Worm (Caenorhabditis elegans) whole organism, young adult: ENCODE measurements around the gene idpp-7.

Experiments
- B0019.2 ChIP-seq: fragments of 200-800 bp; sonication (Bioruptor generic); conservative IDR thresholded peaks from 2 replicates; pipeline ENCODE4 v1.3.6; 2022; ENCODE audit warnings: missing genetic modification reagents, missing genetic modification characterization, missing compliant biosample characterization
- B0035.1 ChIP-seq: sonication (generic microtip); optimal IDR thresholded peaks from 2 replicates; lab custom pipeline; 2016; ENCODE audit warnings: missing genetic modification characterization, mild to moderate bottlenecking, missing compliant biosample characterization, missing genotype, missing genetic modification reagents
- B0261.1 ChIP-seq: sonication (generic microtip); optimal IDR thresholded peaks from 2 replicates; lab custom pipeline; 2016; ENCODE audit warnings: mild to moderate bottlenecking, missing genetic modification characterization, moderate library complexity, missing compliant biosample characterization
- F10E7.11 ChIP-seq: sonication (generic microtip); optimal IDR thresholded peaks from 2 replicates; lab custom pipeline; 2017; ENCODE audit warnings: mild to moderate bottlenecking, missing genetic modification characterization, moderate library complexity, missing compliant biosample characterization
- F22D6.2 ChIP-seq: sonication (generic microtip); optimal IDR thresholded peaks from 2 replicates; lab custom pipeline; 2016; ENCODE audit warnings: mild to moderate bottlenecking, missing genetic modification characterization, missing compliant biosample characterization
- F33H1.4 ChIP-seq: fragments of 200-800 bp; sonication (Bioruptor generic); IDR thresholded peaks from 2 replicates; pipeline ENCODE4 v1.3.6; 2022; ENCODE audit warnings: missing genetic modification reagents, missing genetic modification characterization, missing compliant biosample characterization
- F55B11.4 ChIP-seq: sonication (generic microtip); optimal IDR thresholded peaks from 2 replicates; lab custom pipeline; 2016; ENCODE audit warnings: missing compliant biosample characterization, missing genetic modification characterization, borderline replicate concordance; ENCODE audit not compliant: insufficient read depth
- F57A8.1 ChIP-seq: fragments of 200-800 bp; sonication (Bioruptor generic); optimal IDR thresholded peaks from 2 replicates; lab custom pipeline; 2018; ENCODE audit warnings: mild to moderate bottlenecking, missing genetic modification characterization, moderate library complexity, missing compliant biosample characterization
- F57C9.4 ChIP-seq: sonication (generic microtip); optimal IDR thresholded peaks from 2 replicates; lab custom pipeline; 2017; ENCODE audit warnings: mild to moderate bottlenecking, missing genetic modification characterization, missing compliant biosample characterization
- athp-1 ChIP-seq: sonication (generic microtip); optimal IDR thresholded peaks from 2 replicates; lab custom pipeline; 2017; ENCODE audit warnings: mild to moderate bottlenecking, missing genetic modification characterization, missing compliant biosample characterization
- attf-5 ChIP-seq: fragments of 200-800 bp; sonication (Bioruptor generic); optimal IDR thresholded peaks from 2 replicates; lab custom pipeline; 2018; ENCODE audit warnings: mild to moderate bottlenecking, missing genetic modification characterization, missing compliant biosample characterization
- ceh-58 ChIP-seq: fragments of 200-800 bp; sonication (Bioruptor generic); IDR thresholded peaks from 2 replicates; pipeline ENCODE4 v1.3.6; 2022; ENCODE audit warnings: missing genetic modification characterization, missing compliant biosample characterization
- dox-1 ChIP-seq: fragments of 200-800 bp; sonication (Bioruptor generic); IDR thresholded peaks from 2 replicates; pipeline ENCODE4 v1.3.6; 2022; ENCODE audit warnings: missing genetic modification reagents, missing genetic modification characterization, missing compliant biosample characterization
- ekl-4 ChIP-seq: fragments of 200-800 bp; sonication (Bioruptor generic); IDR thresholded peaks from 2 replicates; pipeline ENCODE4 v1.3.6; 2022; ENCODE audit warnings: missing genetic modification reagents, missing genetic modification characterization, missing compliant biosample characterization
- gei-17 ChIP-seq: fragments of 200-800 bp; sonication (Bioruptor generic); optimal IDR thresholded peaks from 2 replicates; lab custom pipeline; 2018; ENCODE audit warnings: mild to moderate bottlenecking, missing genetic modification characterization, missing compliant biosample characterization
- hrde-1 ChIP-seq: sonication (generic microtip); optimal IDR thresholded peaks from 2 replicates; lab custom pipeline; 2016; ENCODE audit warnings: missing genetic modification characterization, mild to moderate bottlenecking, missing compliant biosample characterization, moderate library complexity, missing genotype, missing genetic modification reagents, borderline replicate concordance
- lin-40 ChIP-seq: sonication (generic microtip); optimal IDR thresholded peaks from 2 replicates; lab custom pipeline; 2016; ENCODE audit warnings: missing genetic modification characterization, mild to moderate bottlenecking, missing compliant biosample characterization, missing genotype, missing genetic modification reagents
- lin-54 ChIP-seq: fragments of 200-800 bp; sonication (Bioruptor generic); optimal IDR thresholded peaks from 2 replicates; lab custom pipeline; 2018; ENCODE audit warnings: mild to moderate bottlenecking, missing genetic modification characterization, missing compliant biosample characterization
- madf-10 ChIP-seq: sonication (generic microtip); optimal IDR thresholded peaks from 2 replicates; lab custom pipeline; 2016; ENCODE audit warnings: mild to moderate bottlenecking, missing genetic modification characterization, missing compliant biosample characterization
- madf-3 ChIP-seq: fragments of 200-800 bp; sonication (Bioruptor generic); IDR thresholded peaks from 2 replicates; pipeline ENCODE4 v1.3.6; 2022; ENCODE audit warnings: missing genetic modification reagents, missing genetic modification characterization, missing compliant biosample characterization
- mxl-1 ChIP-seq: sonication (generic microtip); optimal IDR thresholded peaks from 2 replicates; lab custom pipeline; 2016; ENCODE audit warnings: missing genetic modification characterization, missing compliant biosample characterization
- nhr-120 ChIP-seq: fragments of 200-800 bp; sonication (Bioruptor generic); IDR thresholded peaks from 2 replicates; pipeline ENCODE4 v1.3.6; 2022; ENCODE audit warnings: missing genetic modification characterization, missing compliant biosample characterization
- pbrm-1 ChIP-seq: fragments of 200-800 bp; sonication (Bioruptor generic); IDR thresholded peaks from 2 replicates; pipeline ENCODE4 v1.3.6; 2022; ENCODE audit warnings: missing genetic modification reagents, missing genetic modification characterization, missing compliant biosample characterization
- rcor-1 ChIP-seq: fragments of 200-800 bp; sonication (Bioruptor generic); IDR thresholded peaks from 2 replicates; pipeline ENCODE4 v1.3.6; 2022; ENCODE audit warnings: missing genetic modification reagents, missing genetic modification characterization, missing compliant biosample characterization
- snpc-3.4 ChIP-seq: sonication (generic microtip); optimal IDR thresholded peaks from 2 replicates; lab custom pipeline; 2017; ENCODE audit warnings: missing genetic modification characterization, mild to moderate bottlenecking, missing compliant biosample characterization, antibody characterized with exemption, moderate library complexity, missing genotype, missing genetic modification reagents
- sptf-2 ChIP-seq: fragments of 200-800 bp; sonication (Bioruptor generic); optimal IDR thresholded peaks from 2 replicates; lab custom pipeline; 2018; ENCODE audit warnings: mild to moderate bottlenecking, missing genetic modification characterization, missing compliant biosample characterization
- tbx-9 ChIP-seq: sonication (generic microtip); optimal IDR thresholded peaks from 2 replicates; lab custom pipeline; 2016; ENCODE audit warnings: borderline replicate concordance, missing genetic modification characterization, inconsistent platforms, missing compliant biosample characterization
- tlf-1 ChIP-seq: fragments of 200-800 bp; sonication (Bioruptor generic); optimal IDR thresholded peaks from 2 replicates; lab custom pipeline; 2018; ENCODE audit warnings: mild to moderate bottlenecking, missing genetic modification characterization, missing compliant biosample characterization
- unc-62 ChIP-seq: fragments of 150-350 bp; optimal IDR thresholded peaks from 2 replicates; lab custom pipeline; 2014; ENCODE audit warnings: missing biosample characterization, missing genetic modification reagents, missing genetic modification characterization
- ztf-26 ChIP-seq: sonication (generic microtip); optimal IDR thresholded peaks from 2 replicates; lab custom pipeline; 2017; ENCODE audit warnings: missing genetic modification characterization, missing compliant biosample characterization

idpp-7 gene

DNA sequence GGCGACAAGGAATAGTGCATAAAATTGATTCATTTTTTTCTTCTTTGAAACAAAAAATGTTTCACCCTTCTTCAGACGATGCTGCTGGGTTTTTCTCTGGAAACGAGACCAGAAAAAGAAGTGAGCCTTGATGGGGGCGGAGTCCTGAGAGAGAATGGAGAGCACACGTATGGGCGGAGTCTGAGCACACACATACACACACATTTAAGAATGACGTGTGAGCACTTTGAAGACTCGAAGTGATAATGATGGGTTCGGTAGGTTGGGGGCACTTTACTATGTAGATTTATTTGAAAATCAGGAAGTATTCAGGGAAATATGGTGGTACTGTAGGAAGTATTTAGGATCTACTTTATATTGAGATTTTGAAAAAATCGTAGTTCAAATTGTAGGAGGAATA is 37.7 kb downstream of the idpp-7 start, which contains the start of gene flp-9:
TSS of gene flp-9 (minus strand) at position 101 of the 400 bp plus-strand sequence.
- TF ChIP-seq pbrm-1 (GFP tag; lab: Robert Waterston, UW) (no peak), madf-3 (no peak), unc-62 (no peak)

DNA sequence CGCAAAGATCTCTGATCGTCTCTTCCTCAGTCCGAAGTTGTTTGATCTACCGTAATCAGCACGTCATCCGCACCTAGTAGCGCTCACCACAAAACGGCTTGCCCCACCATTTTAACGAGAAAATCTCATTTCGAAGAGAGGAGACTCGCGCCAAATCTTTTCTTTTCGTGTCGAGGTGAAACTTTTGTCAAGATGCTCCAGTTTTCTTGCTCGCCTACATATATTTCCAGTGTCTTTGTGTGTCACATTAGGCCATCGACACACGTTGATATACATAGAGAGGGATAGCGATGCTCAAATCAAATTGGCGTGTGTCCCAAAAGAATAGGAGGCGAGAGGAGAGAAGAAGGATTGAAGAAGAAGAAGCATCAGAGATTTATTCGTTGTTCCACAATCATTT is 43.0 kb downstream of the idpp-7 start:
- TF ChIP-seq madf-10 (tag; lab: Kevin White, UChicago) (no peak), B0035.1 (tag; lab: Kevin White, UChicago) (no peak), F57A8.1 (GFP tag; lab: Kevin White, UChicago) (no peak), tbx-9 (tag; lab: Kevin White, UChicago) (no peak), dox-1 (GFP tag; lab: Robert Waterston, UW) (no peak), F22D6.2 (no peak), sptf-2 (GFP tag; lab: Kevin White, UChicago) (no peak), B0019.2 (no peak), F55B11.4 (no peak), hrde-1 (tag; lab: Kevin White, UChicago) (no peak), attf-5 (no peak), nhr-120 (GFP tag; lab: Robert Waterston, UW) (no peak)

DNA sequence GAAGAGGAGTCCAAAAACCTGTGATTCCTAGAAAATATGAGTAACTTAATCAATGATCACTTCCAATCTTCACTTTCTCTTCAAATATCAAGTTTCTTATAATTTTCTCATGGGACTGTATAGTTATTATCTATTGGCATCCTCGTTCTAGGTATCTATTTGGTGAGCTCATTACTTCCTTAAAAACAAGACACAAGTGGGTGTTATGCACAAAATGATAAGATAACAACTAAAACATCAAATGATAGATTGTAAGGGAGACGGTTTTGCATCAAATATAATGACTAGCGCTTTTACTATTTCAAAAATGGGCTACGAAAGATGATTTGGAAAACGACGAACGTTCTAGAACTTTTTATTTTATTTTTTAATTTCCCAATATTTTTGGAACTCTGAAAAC is 45.3 kb downstream of the idpp-7 start, which contains the start of gene ZK897.10:
TSS of gene ZK897.10 (plus strand) at position 285 of the 400 bp plus-strand sequence.
- TF ChIP-seq F33H1.4 (GFP tag; lab: Robert Waterston, UW) = no peak
- no peak for TF ChIP-seq gei-17 (GFP tag; lab: Kevin White, UChicago)
- no peak for TF ChIP-seq athp-1
- TF ChIP-seq B0261.1 (tag; lab: Kevin White, UChicago) = no peak
- TF ChIP-seq rcor-1 = no peak
- TF ChIP-seq B0035.1 (tag; lab: Kevin White, UChicago) = no peak
- no peak for TF ChIP-seq ceh-58 (GFP tag; lab: Robert Waterston, UW)
- TF ChIP-seq snpc-3.4 (tag; lab: Kevin White, UChicago) = no peak
- no peak for TF ChIP-seq lin-54 (GFP tag; lab: Kevin White, UChicago)
- no peak for TF ChIP-seq ekl-4 (GFP tag; lab: Robert Waterston, UW)
- TF ChIP-seq ztf-26 (tag; lab: Kevin White, UChicago) = no peak
- TF ChIP-seq F10E7.11 = no peak
- TF ChIP-seq tlf-1 (GFP tag; lab: Kevin White, UChicago) = no peak
- no peak for TF ChIP-seq lin-40
- no peak for TF ChIP-seq F57C9.4 (tag; lab: Kevin White, UChicago)
- TF ChIP-seq mxl-1 (tag; lab: Kevin White, UChicago) = no peak
- TF ChIP-seq pbrm-1 (GFP tag; lab: Robert Waterston, UW) = no peak
